Fruit fly (Drosophila melanogaster) whole organism, wandering third instar larva: ENCODE data around the gene OXA1L.

Source experiments
- Abd-B ChIP-seq: fragments of >200 bp; optimal IDR thresholded peaks from 2 replicates; lab custom pipeline; 2017; ENCODE audit warnings: missing biosample characterization, missing genetic modification characterization
- CG32264 ChIP-seq: fragments of 200-800 bp; sonication (Bioruptor generic); optimal IDR thresholded peaks from 2 replicates; lab custom pipeline; 2016; ENCODE audit warnings: missing biosample characterization, missing genetic modification characterization
- CrebA ChIP-seq: fragments of 200-800 bp; sonication (Bioruptor generic); optimal IDR thresholded peaks from 2 replicates; lab custom pipeline; 2016; ENCODE audit warnings: missing biosample characterization, mild to moderate bottlenecking, missing genetic modification characterization, borderline replicate concordance
- Dfd ChIP-seq: fragments of >200 bp; optimal IDR thresholded peaks from 2 replicates; lab custom pipeline; 2017; ENCODE audit warnings: missing biosample characterization, missing genetic modification characterization
- Dif ChIP-seq: fragments of 200-275, 200-300 bp; sonication (Bioruptor generic); optimal IDR thresholded peaks from 2 replicates; lab custom pipeline; 2018; ENCODE audit warnings: missing biosample characterization, missing genetic modification characterization; ENCODE audit not compliant: partially characterized antibody
- HLH106 ChIP-seq: fragments of 200-800 bp; optimal IDR thresholded peaks from 3 replicates; lab custom pipeline; 2019; ENCODE audit warnings: missing biosample characterization, mild to moderate bottlenecking, missing genetic modification characterization, moderate library complexity
- Hr78 ChIP-seq: fragments of >200 bp; optimal IDR thresholded peaks from 2 replicates; lab custom pipeline; 2017; ENCODE audit warnings: missing biosample characterization, missing genetic modification characterization
- Hr83 ChIP-seq: fragments of 200-300 bp; sonication (Bioruptor generic); optimal IDR thresholded peaks from 2 replicates; lab custom pipeline; 2016; ENCODE audit warnings: missing biosample characterization, mild to moderate bottlenecking, missing genetic modification characterization, moderate library complexity; ENCODE audit not compliant: poor library complexity, severe bottlenecking
- Jra ChIP-seq: sonication (Bioruptor generic); optimal IDR thresholded peaks from 2 replicates; lab custom pipeline; 2016; ENCODE audit warnings: missing biosample characterization, missing genetic modification characterization
- Myc ChIP-seq: fragments of >200 bp; optimal IDR thresholded peaks from 2 replicates; lab custom pipeline; 2017
- N ChIP-seq: fragments of >200 bp; optimal IDR thresholded peaks from 2 replicates; lab custom pipeline; 2018; ENCODE audit warnings: missing biosample characterization, missing external identifiers, missing genetic modification characterization
- OdsH ChIP-seq: fragments of 200-800 bp; sonication (Bioruptor generic); optimal IDR thresholded peaks from 2 replicates; lab custom pipeline; 2016; ENCODE audit warnings: missing biosample characterization, mild to moderate bottlenecking, missing genetic modification characterization
- Rel ChIP-seq, 2 experiments: fragments of 200-800 bp; sonication (Bioruptor generic) in 1 of 2; optimal IDR thresholded peaks; 2 replicates in 1 of 2; 3 replicates in 1 of 2; lab custom pipeline; 2016 to 2019; ENCODE audit warnings: mild to moderate bottlenecking in 2 of 2, missing biosample characterization in 2 of 2, missing genetic modification characterization in 2 of 2, moderate library complexity in 1 of 2
- Sp1 ChIP-seq: fragments of 200-800 bp; sonication (Bioruptor generic); optimal IDR thresholded peaks from 3 replicates; lab custom pipeline; 2019; ENCODE audit warnings: missing biosample characterization, mild to moderate bottlenecking, missing genetic modification characterization, moderate library complexity
- Vsx2 ChIP-seq: fragments of 200-300, 225-300 bp; sonication (Bioruptor generic); optimal IDR thresholded peaks from 2 replicates; lab custom pipeline; 2018; ENCODE audit warnings: missing biosample characterization, missing genetic modification characterization; ENCODE audit not compliant: partially characterized antibody
- br ChIP-seq: fragments of 200-800 bp; sonication (Bioruptor generic); optimal IDR thresholded peaks from 2 replicates; lab custom pipeline; 2016; ENCODE audit warnings: missing biosample characterization, missing genetic modification characterization
- brk ChIP-seq: fragments of 200-800 bp; sonication (Bioruptor generic); optimal IDR thresholded peaks from 2 replicates; lab custom pipeline; 2016; ENCODE audit warnings: missing biosample characterization, mild to moderate bottlenecking, missing genetic modification characterization
- dl ChIP-seq, 2 experiments: fragments of 175-275, 200-275 bp in 1 of 2; fragments of 200-275 bp in 1 of 2; sonication (Bioruptor generic); optimal IDR thresholded peaks; lab custom pipeline; 2018; ENCODE audit warnings: mild to moderate bottlenecking in 2 of 2, missing biosample characterization in 2 of 2, missing genetic modification characterization in 2 of 2, moderate library complexity in 2 of 2; ENCODE audit not compliant: partially characterized antibody in 2 of 2, insufficient read depth in 1 of 2
- dmrt93B ChIP-seq: fragments of 200-800 bp; sonication (Bioruptor generic); optimal IDR thresholded peaks from 2 replicates; lab custom pipeline; 2018; ENCODE audit warnings: missing biosample characterization, mild to moderate bottlenecking, missing genetic modification characterization
- dsf ChIP-seq: sonication (Bioruptor generic); optimal IDR thresholded peaks from 2 replicates; lab custom pipeline; 2016; ENCODE audit warnings: missing biosample characterization, missing genetic modification characterization, borderline replicate concordance
- ey ChIP-seq: fragments of 200-800 bp; sonication (Bioruptor generic); optimal IDR thresholded peaks from 2 replicates; lab custom pipeline; 2016; ENCODE audit warnings: missing biosample characterization, missing genetic modification characterization
- foxo ChIP-seq, 2 experiments: fragments of 200-800 bp; sonication (Bioruptor generic); optimal IDR thresholded peaks; 2 replicates in 1 of 2; 3 replicates in 1 of 2; lab custom pipeline; 2016 to 2017; ENCODE audit warnings: missing biosample characterization in 2 of 2, missing genetic modification characterization in 2 of 2
- h ChIP-seq: fragments of 200-800 bp; sonication (Bioruptor generic); optimal IDR thresholded peaks from 3 replicates; lab custom pipeline; 2016; ENCODE audit warnings: missing biosample characterization, mild to moderate bottlenecking, missing genetic modification characterization
- lola ChIP-seq: fragments of >200 bp; optimal IDR thresholded peaks from 2 replicates; lab custom pipeline; 2017; ENCODE audit warnings: missing biosample characterization, missing genetic modification characterization
- pan ChIP-seq: fragments of >200 bp; optimal IDR thresholded peaks from 2 replicates; lab custom pipeline; 2017
- psq ChIP-seq: fragments of 200-800 bp; sonication (Bioruptor generic); optimal IDR thresholded peaks from 3 replicates; lab custom pipeline; 2017; ENCODE audit warnings: missing biosample characterization, mild to moderate bottlenecking, missing genetic modification characterization, moderate library complexity
- rgr ChIP-seq: fragments of 200-800 bp; sonication (Bioruptor generic); optimal IDR thresholded peaks from 3 replicates; lab custom pipeline; 2016; ENCODE audit warnings: missing biosample characterization, mild to moderate bottlenecking, missing genetic modification characterization
- sv ChIP-seq: fragments of 200-800 bp; sonication (Bioruptor generic); optimal IDR thresholded peaks from 3 replicates; lab custom pipeline; 2016; ENCODE audit warnings: missing biosample characterization, missing genetic modification characterization
- usp ChIP-seq: fragments of >200 bp; optimal IDR thresholded peaks from 2 replicates; lab custom pipeline; 2017; ENCODE audit warnings: missing biosample characterization, missing genetic modification characterization
- woc ChIP-seq: sonication (Bioruptor generic); optimal IDR thresholded peaks from 2 replicates; lab custom pipeline; 2016; ENCODE audit warnings: missing biosample characterization, mild to moderate bottlenecking, missing genetic modification characterization

Gene OXA1L

DNA sequence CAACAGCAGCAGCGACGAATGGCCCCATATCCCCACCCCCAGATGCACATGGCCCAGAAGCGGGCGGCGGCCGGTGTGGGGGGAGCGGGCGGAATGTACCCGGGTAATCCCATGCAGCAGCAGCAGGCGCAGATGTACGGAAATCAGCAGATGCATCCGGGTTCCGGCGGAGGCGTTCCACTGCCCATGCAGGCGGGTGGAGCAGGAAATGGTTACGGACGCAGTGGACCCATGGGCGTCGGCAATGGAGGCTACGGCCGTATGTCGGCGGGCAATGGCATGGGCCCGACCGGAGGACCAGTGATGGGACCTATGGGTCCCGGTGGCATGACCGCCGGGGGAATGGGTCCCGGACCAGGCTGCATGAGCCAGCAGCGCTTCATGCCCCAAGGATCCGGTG lies 14.7 kb downstream of the OXA1L start:
- TF ChIP-seq CG32264 (GFP tag; lab: Kevin White, UChicago) (no peak), dmrt93B (GFP tag; lab: Kevin White, UChicago) (no peak), h (no peak), Dfd (GFP tag; lab: Kevin White, UChicago) (peak; percentile 81), dsf (no peak), dl (GFP tag; optimal IDR thresholded peaks at IDR 0.05; lab: Kevin White, UChicago; ENCODE audit: insufficient read depth in 1 of 2, partially characterized antibody in 2 of 2) (no peak)

DNA sequence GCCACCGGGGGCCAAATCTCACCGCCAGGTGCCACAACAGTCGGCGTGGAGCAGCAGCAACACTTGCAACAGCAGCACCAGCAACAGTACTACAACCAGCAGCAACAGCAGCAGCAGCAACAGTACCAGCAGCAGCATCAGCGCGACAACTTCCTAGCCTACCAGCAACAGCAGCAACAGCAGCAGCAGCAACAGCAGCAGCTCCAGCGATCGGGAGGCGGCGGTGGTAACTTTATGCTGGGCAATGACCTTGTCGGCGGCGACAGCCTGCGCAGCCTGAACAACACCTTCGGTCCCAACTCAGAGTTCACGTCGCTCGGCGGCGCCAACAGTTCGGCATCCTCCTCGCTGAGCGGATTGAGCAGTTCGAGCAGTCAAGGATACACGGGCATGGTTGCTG lies 16.2 kb downstream of the OXA1L start:
- TF ChIP-seq Myc (lab: Kevin White, UChicago), result no peak
- peak; percentile 88 for TF ChIP-seq Dfd (GFP tag; lab: Kevin White, UChicago)
- no peak for TF ChIP-seq br (GFP tag; lab: Kevin White, UChicago)

DNA sequence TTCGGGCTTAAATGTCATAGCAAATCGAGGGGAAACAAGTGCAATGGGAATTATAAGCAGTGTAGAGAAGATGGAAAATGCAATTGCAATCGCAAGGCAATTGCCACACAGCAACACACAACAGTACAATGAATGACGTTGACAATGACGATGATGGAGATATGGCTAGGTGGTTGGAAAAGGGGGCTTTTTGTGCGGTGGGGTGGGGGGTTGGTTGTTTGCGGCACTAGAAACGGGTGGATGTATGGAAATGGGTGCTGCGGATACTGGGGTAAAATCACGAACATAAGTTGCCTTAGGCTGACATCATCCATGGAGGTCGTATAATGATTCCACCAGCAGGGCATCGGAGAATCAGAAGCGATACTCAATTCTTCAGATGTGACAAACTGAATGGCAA lies 17.1 kb downstream of the OXA1L start:
- TF ChIP-seq sv (GFP tag; lab: Kevin White, UChicago) (no peak), Dif (GFP tag; lab: Kevin White, UChicago) (no peak), psq (no peak), HLH106 (tag; lab: Kevin White, UChicago) (no peak), pan (lab: Kevin White, UChicago) (no peak), br (GFP tag; lab: Kevin White, UChicago) (no peak), Hr83 (no peak), Rel (GFP tag; optimal IDR thresholded peaks at IDR 0.05; lab: Kevin White, UChicago) (no peak), Rel (tag; optimal IDR thresholded peaks at IDR 0.05; lab: Kevin White, UChicago) (no peak), ey (GFP tag; lab: Kevin White, UChicago) (no peak), woc (no peak)

DNA sequence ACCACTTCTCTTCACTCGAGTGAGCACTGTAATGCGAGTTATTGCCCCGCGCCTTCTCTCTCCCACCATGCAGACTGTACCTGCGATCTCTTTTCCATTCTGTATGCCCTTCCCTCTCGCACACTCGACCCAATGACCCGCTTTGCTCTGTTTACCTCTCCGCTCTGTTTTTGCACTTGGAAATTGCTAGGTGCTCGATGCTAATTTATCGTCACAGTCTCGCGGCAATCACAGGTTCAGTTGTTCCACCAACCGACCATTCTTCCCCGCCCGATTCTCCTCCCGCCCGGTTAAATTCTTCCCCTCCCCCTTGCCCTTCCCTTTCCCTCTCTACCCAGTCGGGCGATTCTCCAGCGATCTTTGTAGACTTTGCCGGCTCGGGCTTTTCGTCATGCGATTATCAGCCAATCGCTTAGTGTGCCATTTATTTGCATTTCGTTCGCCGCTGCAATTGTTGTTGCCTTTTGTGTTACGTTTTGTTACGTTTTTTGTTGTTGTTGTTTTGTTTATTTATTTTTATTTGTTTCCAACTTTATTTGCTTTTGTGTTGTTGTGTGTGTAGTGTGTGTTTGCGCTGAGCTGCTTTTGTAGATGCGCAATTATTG lies 18.4 kb downstream of the OXA1L start:
- TF ChIP-seq OdsH (no peak), Jra (GFP tag; lab: Kevin White, UChicago) (no peak), foxo (GFP tag; optimal IDR thresholded peaks at IDR 0.05; lab: Kevin White, UChicago) (peak in 1 of 2 experiments; percentile 67), HLH106 (tag; lab: Kevin White, UChicago) (peak; percentile 8), Rel (GFP tag; optimal IDR thresholded peaks at IDR 0.05; lab: Kevin White, UChicago) (no peak), Rel (tag; optimal IDR thresholded peaks at IDR 0.05; lab: Kevin White, UChicago) (peak; percentile 48), brk (GFP tag; lab: Kevin White, UChicago) (peak; percentile 63), br (GFP tag; lab: Kevin White, UChicago) (peak; percentile 23), Sp1 (peak; percentile 38), h (peak; percentile 31), psq (peak; percentile 50), CG32264 (GFP tag; lab: Kevin White, UChicago) (peak; percentile 63), Dif (GFP tag; lab: Kevin White, UChicago) (peak; percentile 29), Abd-B (no peak), rgr (GFP tag; lab: Kevin White, UChicago) (peak; percentile 16)

DNA sequence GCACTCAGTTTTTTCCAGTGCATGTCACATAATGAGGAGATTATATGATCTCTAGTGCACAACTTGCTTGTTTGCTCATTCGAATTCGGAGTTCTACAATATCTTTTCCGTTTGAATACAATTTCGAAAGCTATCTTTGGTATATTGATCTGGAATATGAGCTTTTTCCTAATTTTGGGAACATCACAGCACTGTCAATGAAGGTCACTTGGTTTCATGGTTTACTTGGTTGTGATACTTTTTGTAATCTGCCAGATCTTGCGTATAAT lies 19.0 kb downstream of the OXA1L start:
- no peak for TF ChIP-seq CrebA
- no peak for TF ChIP-seq Myc (lab: Kevin White, UChicago)
- TF ChIP-seq ey (GFP tag; lab: Kevin White, UChicago), result no peak
- no peak for TF ChIP-seq rgr (GFP tag; lab: Kevin White, UChicago)
- TF ChIP-seq Hr78, result no peak
- TF ChIP-seq Hr83, result no peak
- TF ChIP-seq Dfd (GFP tag; lab: Kevin White, UChicago), result no peak
- no peak for TF ChIP-seq Abd-B
- TF ChIP-seq Dif (GFP tag; lab: Kevin White, UChicago), result no peak
- no peak for TF ChIP-seq N (GFP tag; lab: Kevin White, UChicago)
- TF ChIP-seq Vsx2 (GFP tag; lab: Kevin White, UChicago), result no peak
- TF ChIP-seq lola, result no peak
- TF ChIP-seq OdsH, result no peak
- TF ChIP-seq usp (GFP tag; lab: Kevin White, UChicago), result no peak
- TF ChIP-seq, all 38 proteins: peak for 0
